Worm (Caenorhabditis elegans): ENCODE measurements around the gene srg-57.
A peak's percentile ranks its signal among the peaks of the same experiment; 100 is the strongest.

DNA sequence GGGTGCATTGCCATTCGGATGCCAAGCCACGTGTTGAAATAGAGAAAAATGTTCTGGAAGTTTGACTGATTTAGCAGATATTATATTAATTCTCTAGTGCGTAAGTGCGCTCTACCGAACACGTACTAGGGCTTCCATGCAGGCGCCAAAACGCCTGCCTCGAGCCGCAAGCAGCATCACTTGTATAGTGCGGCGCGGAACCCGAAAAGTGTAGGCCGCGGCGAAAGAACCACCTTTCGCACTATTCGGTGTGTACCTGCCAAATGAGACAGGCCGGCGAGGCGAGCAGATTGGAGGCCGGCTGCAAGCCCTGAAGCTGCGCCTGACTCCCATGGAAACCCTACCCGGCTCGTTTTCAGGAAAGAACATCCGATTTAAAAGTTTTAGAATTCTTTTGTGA, 5.3 kb upstream of the srg-57 start:
- TF ChIP-seq elt-2 (tag; optimal IDR thresholded peaks at IDR 0.05), result no peak
- TF ChIP-seq nhr-11 (tag; optimal IDR thresholded peaks at IDR 0.05), result no peak
- no peak for TF ChIP-seq nhr-237 (tag; optimal IDR thresholded peaks at IDR 0.05)
- peak; percentile 63 for TF ChIP-seq snpc-4 (tag; optimal IDR thresholded peaks at IDR 0.05)
- TF ChIP-seq zag-1 (tag; optimal IDR thresholded peaks at IDR 0.05), result no peak
- no peak for TF ChIP-seq nhr-19 (GFP tag; conservative IDR thresholded peaks at IDR 0.05)
- no peak for TF ChIP-seq sox-4 (tag; optimal IDR thresholded peaks at IDR 0.05)
- TF ChIP-seq lin-13 (GFP tag; optimal IDR thresholded peaks at IDR 0.05), result no peak
- TF ChIP-seq Y116A8C.19 (tag; optimal IDR thresholded peaks at IDR 0.05; ENCODE audit: borderline replicate concordance), result no peak
- no peak for TF ChIP-seq ama-1 (optimal IDR thresholded peaks at IDR 0.05)
- no peak for TF ChIP-seq mep-1 (tag; optimal IDR thresholded peaks at IDR 0.05)
- TF ChIP-seq pqm-1 (tag; optimal IDR thresholded peaks at IDR 0.05), result no peak
- TF ChIP-seq fos-1 (tag; optimal IDR thresholded peaks at IDR 0.05), result no peak
- TF ChIP-seq lsy-2 (tag; optimal IDR thresholded peaks at IDR 0.05), result no peak
